Fruit fly (Drosophila melanogaster): Measurements from ENCODE around the gene Osi16.

The Osi16 gene

dm6 chr3R:6304947-6305346, at the start of gene Osi16:
Gene Osi16 (plus strand): TSS chr3R:6305247.
- no peak for TF ChIP-seq CG7101 (tag; optimal IDR thresholded peaks at IDR 0.05)
- no peak for TF ChIP-seq cnc (optimal IDR thresholded peaks at IDR 0.05)
- no peak for TF ChIP-seq toe (GFP tag; optimal IDR thresholded peaks at IDR 0.05)

dm6 chr3R:6259837-6260236, 45.2 kb upstream of the Osi16 start, which contains the start of gene Osi9:
Gene Osi9 (plus strand): TSS chr3R:6260211.
- no peak for TF ChIP-seq CG11617 (GFP tag; optimal IDR thresholded peaks at IDR 0.05)
- no peak for TF ChIP-seq ovo (GFP tag; optimal IDR thresholded peaks at IDR 0.05)
- TF ChIP-seq tj (GFP tag; optimal IDR thresholded peaks at IDR 0.05) = no peak
- TF ChIP-seq CG14711 (tag; optimal IDR thresholded peaks at IDR 0.05) = no peak
- TF ChIP-seq bab1 (GFP tag; optimal IDR thresholded peaks at IDR 0.05) = no peak
- TF ChIP-seq CG12768 (GFP tag; optimal IDR thresholded peaks at IDR 0.05) = no peak
- TF ChIP-seq toe (GFP tag; optimal IDR thresholded peaks at IDR 0.05) = no peak
- TF ChIP-seq cnc (optimal IDR thresholded peaks at IDR 0.05) = no peak
- no peak for TF ChIP-seq CG5204 (GFP tag; optimal IDR thresholded peaks at IDR 0.05)
- TF ChIP-seq CG1620 (GFP tag; optimal IDR thresholded peaks at IDR 0.05) = no peak
- no peak for TF ChIP-seq Crg-1 (GFP tag; optimal IDR thresholded peaks at IDR 0.05)
- TF ChIP-seq cic (GFP tag; optimal IDR thresholded peaks at IDR 0.05) = no peak
- no peak for TF ChIP-seq Clk (GFP tag; optimal IDR thresholded peaks at IDR 0.05)
- TF ChIP-seq pad (GFP tag; optimal IDR thresholded peaks at IDR 0.05) = no peak
- no peak for TF ChIP-seq Mnt (GFP tag; optimal IDR thresholded peaks at IDR 0.05)
- no peak for TF ChIP-seq Hr96 (GFP tag; optimal IDR thresholded peaks at IDR 0.05)
- TF ChIP-seq CG7101 (tag; optimal IDR thresholded peaks at IDR 0.05) = no peak
- TF ChIP-seq CG33017 (tag; optimal IDR thresholded peaks at IDR 0.05) = no peak
- no peak for TF ChIP-seq CG7045 (GFP tag; optimal IDR thresholded peaks at IDR 0.05)
- TF ChIP-seq kay (GFP tag; ENCODE audit: borderline replicate concordance) = no peak

- TF ChIP-seq Mnt (GFP tag; optimal IDR thresholded peaks at IDR 0.05) (no peak), CG1620 (GFP tag; optimal IDR thresholded peaks at IDR 0.05) (no peak), CG7101 (tag; optimal IDR thresholded peaks at IDR 0.05) (no peak), Crg-1 (GFP tag; optimal IDR thresholded peaks at IDR 0.05) (no peak), kay (GFP tag; ENCODE audit: borderline replicate concordance) (no peak), CG14711 (tag; optimal IDR thresholded peaks at IDR 0.05) (no peak), CG33017 (tag; optimal IDR thresholded peaks at IDR 0.05) (no peak), ovo (GFP tag; optimal IDR thresholded peaks at IDR 0.05) (no peak), cic (GFP tag; optimal IDR thresholded peaks at IDR 0.05) (no peak), tj (GFP tag; optimal IDR thresholded peaks at IDR 0.05) (no peak), cnc (optimal IDR thresholded peaks at IDR 0.05) (no peak), Hr96 (GFP tag; optimal IDR thresholded peaks at IDR 0.05) (no peak), CG12768 (GFP tag; optimal IDR thresholded peaks at IDR 0.05) (no peak)
Observed at dm6 chr3R:6263658-6264057, 41.4 kb upstream of the Osi16 start, which contains the start of gene Osi10a. Gene Osi10a (plus strand): TSS chr3R:6263958.

dm6 chr3R:6265890-6266289, 39.2 kb upstream of the Osi16 start, which contains the start of gene Osi10b:
Gene Osi10b (plus strand): TSS chr3R:6266190.
- TF ChIP-seq ovo (GFP tag; optimal IDR thresholded peaks at IDR 0.05) = no peak
- no peak for TF ChIP-seq CG7101 (tag; optimal IDR thresholded peaks at IDR 0.05)
- no peak for TF ChIP-seq CG33017 (tag; optimal IDR thresholded peaks at IDR 0.05)
- no peak for TF ChIP-seq CG7045 (GFP tag; optimal IDR thresholded peaks at IDR 0.05)
- no peak for TF ChIP-seq CG1620 (GFP tag; optimal IDR thresholded peaks at IDR 0.05)
- no peak for TF ChIP-seq CG11617 (GFP tag; optimal IDR thresholded peaks at IDR 0.05)
- TF ChIP-seq pad (GFP tag; optimal IDR thresholded peaks at IDR 0.05) = no peak
- no peak for TF ChIP-seq Mnt (GFP tag; optimal IDR thresholded peaks at IDR 0.05)
- no peak for TF ChIP-seq Crg-1 (GFP tag; optimal IDR thresholded peaks at IDR 0.05)
- no peak for TF ChIP-seq bab1 (GFP tag; optimal IDR thresholded peaks at IDR 0.05)
- no peak for TF ChIP-seq tj (GFP tag; optimal IDR thresholded peaks at IDR 0.05)
- TF ChIP-seq cic (GFP tag; optimal IDR thresholded peaks at IDR 0.05) = no peak

dm6 chr3R:6268657-6269056, 36.4 kb upstream of the Osi16 start, which contains the start of gene Osi11:
Gene Osi11 (minus strand): TSS chr3R:6268757.
- TF ChIP-seq bab1 (GFP tag; optimal IDR thresholded peaks at IDR 0.05) (no peak), CG7045 (GFP tag; optimal IDR thresholded peaks at IDR 0.05) (no peak), CG14711 (tag; optimal IDR thresholded peaks at IDR 0.05) (no peak), CG1620 (GFP tag; optimal IDR thresholded peaks at IDR 0.05) (no peak)

- TF ChIP-seq tj (GFP tag; optimal IDR thresholded peaks at IDR 0.05) = no peak
- TF ChIP-seq Hr96 (GFP tag; optimal IDR thresholded peaks at IDR 0.05) = no peak
- no peak for TF ChIP-seq CG11617 (GFP tag; optimal IDR thresholded peaks at IDR 0.05)
- no peak for TF ChIP-seq toe (GFP tag; optimal IDR thresholded peaks at IDR 0.05)
- no peak for TF ChIP-seq CG7101 (tag; optimal IDR thresholded peaks at IDR 0.05)
- no peak for TF ChIP-seq cic (GFP tag; optimal IDR thresholded peaks at IDR 0.05)
Observed at dm6 chr3R:6269986-6270385, 35.1 kb upstream of the Osi16 start.

- TF ChIP-seq CG5204 (GFP tag; optimal IDR thresholded peaks at IDR 0.05) (no peak), Mnt (GFP tag; optimal IDR thresholded peaks at IDR 0.05) (no peak), Hr96 (GFP tag; optimal IDR thresholded peaks at IDR 0.05) (no peak), CG12768 (GFP tag; optimal IDR thresholded peaks at IDR 0.05) (no peak), toe (GFP tag; optimal IDR thresholded peaks at IDR 0.05) (no peak), bab1 (GFP tag; optimal IDR thresholded peaks at IDR 0.05) (no peak), pad (GFP tag; optimal IDR thresholded peaks at IDR 0.05) (no peak), tj (GFP tag; optimal IDR thresholded peaks at IDR 0.05) (no peak), Clk (GFP tag; optimal IDR thresholded peaks at IDR 0.05) (no peak), ovo (GFP tag; optimal IDR thresholded peaks at IDR 0.05) (no peak), kay (GFP tag; ENCODE audit: borderline replicate concordance) (no peak), CG33017 (tag; optimal IDR thresholded peaks at IDR 0.05) (no peak), CG7101 (tag; optimal IDR thresholded peaks at IDR 0.05) (no peak), CG7045 (GFP tag; optimal IDR thresholded peaks at IDR 0.05) (no peak), cic (GFP tag; optimal IDR thresholded peaks at IDR 0.05) (no peak), CG1620 (GFP tag; optimal IDR thresholded peaks at IDR 0.05) (no peak), CG11617 (GFP tag; optimal IDR thresholded peaks at IDR 0.05) (no peak), Crg-1 (GFP tag; optimal IDR thresholded peaks at IDR 0.05) (no peak), cnc (optimal IDR thresholded peaks at IDR 0.05) (no peak), CG14711 (tag; optimal IDR thresholded peaks at IDR 0.05) (no peak)
Observed at dm6 chr3R:6278231-6278630, 26.8 kb upstream of the Osi16 start, which contains the start of gene Osi12. Gene Osi12 (plus strand): TSS chr3R:6278531.
